Fruit fly (Drosophila melanogaster) Kc167 (cell line): ENCODE measurements around the gene mnd.

Source experiments
- Myc ChIP-seq: fragments of >200 bp; optimal IDR thresholded peaks from 2 replicates; lab custom pipeline; 2017; ENCODE audit warnings: missing external identifiers
- Sin3A ChIP-seq: fragments of >200 bp; optimal IDR thresholded peaks from 2 replicates; lab custom pipeline; 2018; ENCODE audit warnings: missing external identifiers
- h ChIP-seq: fragments of >200 bp; optimal IDR thresholded peaks from 3 replicates; lab custom pipeline; 2018; ENCODE audit warnings: missing external identifiers
- insv ChIP-seq: fragments of >200 bp; optimal IDR thresholded peaks from 3 replicates; lab custom pipeline; 2018; ENCODE audit warnings: missing external identifiers
- psq ChIP-seq: fragments of >200 bp; optimal IDR thresholded peaks from 2 replicates; lab custom pipeline; 2017; ENCODE audit warnings: missing external identifiers
- ttk ChIP-seq: sonication (Bioruptor generic); optimal IDR thresholded peaks from 2 replicates; lab custom pipeline; 2017; ENCODE audit warnings: missing external identifiers

The mnd gene

dm6 chr3L:14962729-14963128 is 22.2 kb upstream of the mnd start:
- no peak for TF ChIP-seq Myc (lab: Kevin White, UChicago)
- no peak for TF ChIP-seq ttk (lab: Kevin White, UChicago)
- TF ChIP-seq insv (lab: Kevin White, UChicago), result no peak
- no peak for TF ChIP-seq psq (lab: Kevin White, UChicago)
- TF ChIP-seq Sin3A (lab: Kevin White, UChicago), result no peak
- no peak for TF ChIP-seq h

DNA sequence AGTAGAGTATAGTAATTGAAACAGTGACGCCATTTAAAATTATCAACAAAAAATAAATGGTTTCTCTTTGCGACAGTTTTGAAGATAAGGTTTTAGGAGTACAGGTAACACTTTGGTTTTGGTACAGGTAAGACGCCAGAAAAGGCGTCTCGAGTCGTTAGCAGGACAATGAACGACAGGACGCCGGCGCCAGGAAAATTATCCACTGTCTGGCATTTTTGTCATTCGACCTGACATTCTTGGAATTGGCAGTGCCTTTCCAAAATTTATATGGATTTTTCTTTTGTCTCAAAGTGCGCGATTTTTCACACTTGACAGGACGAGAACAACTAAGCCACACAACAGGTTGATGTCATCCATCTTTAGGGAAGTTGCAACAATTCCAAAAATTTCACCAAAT is 20.0 kb upstream of the mnd start:
- no peak for TF ChIP-seq psq (lab: Kevin White, UChicago)
- no peak for TF ChIP-seq Myc (lab: Kevin White, UChicago)

DNA sequence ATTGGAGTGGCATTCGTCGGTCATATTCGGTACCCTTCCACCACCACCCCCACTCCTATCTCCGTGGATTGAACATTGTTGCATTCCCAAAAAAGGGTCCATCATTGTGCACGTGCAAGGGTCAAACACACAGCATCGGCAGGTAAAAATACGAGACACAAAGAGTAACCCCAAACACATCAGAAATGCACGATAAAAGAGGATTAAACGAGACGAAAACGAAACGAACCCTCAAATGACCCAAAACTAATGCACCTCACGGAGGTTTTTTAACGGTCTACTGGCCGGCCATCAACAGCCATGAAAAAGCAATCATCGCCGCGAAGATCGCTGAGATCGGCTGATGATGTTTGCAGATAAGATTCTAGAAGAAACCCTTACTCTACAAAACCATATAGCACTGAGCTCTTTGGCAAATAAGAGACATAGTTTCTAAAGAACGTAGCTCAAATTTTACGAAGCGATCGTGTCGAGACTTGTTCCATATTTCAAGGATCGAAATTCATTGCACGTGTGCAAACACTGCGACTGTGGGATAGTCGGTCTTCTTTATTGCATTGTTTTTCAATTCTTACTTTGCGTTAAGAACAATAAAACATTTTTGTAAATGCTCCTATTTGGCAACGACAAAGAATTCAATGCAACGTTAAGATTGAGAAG is 18.6 kb upstream of the mnd start:
- TF ChIP-seq insv (lab: Kevin White, UChicago) (no peak), ttk (lab: Kevin White, UChicago) (no peak), psq (lab: Kevin White, UChicago) (no peak), h (no peak), Myc (lab: Kevin White, UChicago) (no peak), Sin3A (lab: Kevin White, UChicago) (no peak)

dm6 chr3L:14967691-14968538 is 17.0 kb upstream of the mnd start:
- TF ChIP-seq psq (lab: Kevin White, UChicago) (no peak), Myc (lab: Kevin White, UChicago) (no peak), Sin3A (lab: Kevin White, UChicago) (no peak), insv (lab: Kevin White, UChicago) (no peak), h (no peak), ttk (lab: Kevin White, UChicago) (no peak)

DNA sequence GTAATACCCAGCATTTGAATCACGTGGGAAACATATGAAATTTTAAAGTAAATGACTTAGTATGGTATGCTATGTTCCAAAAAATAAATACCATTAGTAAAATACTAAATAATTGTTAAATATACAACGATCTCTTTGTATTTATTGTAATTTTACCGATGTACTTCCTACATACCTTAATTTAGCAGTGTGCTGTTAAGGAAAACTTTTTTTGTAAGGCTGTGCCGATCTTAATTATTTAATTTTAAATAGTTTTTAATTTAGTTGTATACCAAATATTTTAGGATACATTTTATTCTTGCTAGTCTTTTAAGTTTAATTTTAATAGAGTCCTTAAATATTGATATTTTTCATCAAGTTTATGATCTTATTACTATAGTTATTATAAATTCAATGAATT is 16.3 kb upstream of the mnd start:
- TF ChIP-seq ttk (lab: Kevin White, UChicago) (no peak), Sin3A (lab: Kevin White, UChicago) (no peak), insv (lab: Kevin White, UChicago) (no peak), h (no peak), psq (lab: Kevin White, UChicago) (no peak), Myc (lab: Kevin White, UChicago) (no peak)

- TF ChIP-seq psq (lab: Kevin White, UChicago) (no peak), Myc (lab: Kevin White, UChicago) (no peak), ttk (lab: Kevin White, UChicago) (no peak), h (no peak), insv (lab: Kevin White, UChicago) (no peak), Sin3A (lab: Kevin White, UChicago) (no peak)
Measured at dm6 chr3L:14969171-14969570, 15.7 kb upstream of the mnd start, which contains the start of gene Tom. TSS of gene Tom (plus strand) at chr3L:14969344.

DNA sequence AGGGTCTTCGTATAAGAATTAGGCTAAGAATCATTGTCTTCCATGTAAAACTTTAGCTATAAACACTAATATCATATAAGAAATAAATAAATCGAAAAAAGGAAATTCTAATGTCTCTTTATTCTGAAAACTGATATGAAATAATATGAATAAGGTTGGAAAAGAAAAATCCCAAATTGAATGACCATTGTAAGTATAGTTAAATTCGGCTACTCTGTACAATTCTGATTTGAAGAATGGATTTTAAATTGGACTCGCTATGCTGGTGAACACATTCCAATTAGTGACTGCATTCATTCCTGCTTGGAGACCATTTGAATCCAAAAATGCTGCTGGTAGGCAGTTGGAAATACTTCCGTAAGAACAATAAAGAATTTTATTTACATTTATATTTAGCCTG is 14.7 kb upstream of the mnd start:
- TF ChIP-seq psq (lab: Kevin White, UChicago) (no peak), insv (lab: Kevin White, UChicago) (no peak), ttk (lab: Kevin White, UChicago) (no peak), Sin3A (lab: Kevin White, UChicago) (no peak), h (no peak), Myc (lab: Kevin White, UChicago) (no peak)

DNA sequence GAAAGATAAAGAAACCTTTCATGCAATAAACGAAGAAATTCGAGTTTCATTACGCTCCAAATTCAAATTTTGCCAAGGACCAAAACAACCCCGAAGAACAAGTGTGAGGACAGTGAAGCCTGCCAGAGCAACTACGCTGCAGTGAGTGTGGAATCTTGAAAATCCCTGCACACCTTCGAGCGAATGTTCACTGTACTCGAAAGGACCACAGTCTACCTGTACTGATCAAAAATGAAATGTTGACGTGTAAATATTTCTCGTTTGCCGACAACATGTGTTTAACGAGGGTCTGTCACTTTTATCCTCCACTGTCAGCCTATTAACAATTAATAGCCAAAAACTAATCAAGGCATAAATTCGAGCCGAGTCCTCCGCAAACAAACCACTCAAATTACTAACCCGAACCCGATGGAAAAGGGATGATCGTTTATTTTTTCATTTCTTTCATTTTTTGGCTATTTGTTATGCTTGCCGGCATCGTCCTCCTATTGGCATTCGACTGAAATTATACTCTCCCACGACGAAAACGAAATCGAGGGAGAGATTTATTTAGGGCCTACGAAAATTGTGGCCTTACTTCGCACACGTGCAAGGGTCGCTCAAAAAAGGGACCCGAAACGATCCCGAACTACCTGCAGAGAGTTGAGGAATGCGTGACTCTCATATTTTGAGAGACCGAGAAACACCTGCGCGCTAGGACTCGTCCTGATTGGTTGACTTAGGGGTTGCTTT is 12.8 kb upstream of the mnd start:
- TF ChIP-seq psq (lab: Kevin White, UChicago), result no peak
- no peak for TF ChIP-seq h
- no peak for TF ChIP-seq Myc (lab: Kevin White, UChicago)
- no peak for TF ChIP-seq insv (lab: Kevin White, UChicago)
- no peak for TF ChIP-seq ttk (lab: Kevin White, UChicago)
- no peak for TF ChIP-seq Sin3A (lab: Kevin White, UChicago)

DNA sequence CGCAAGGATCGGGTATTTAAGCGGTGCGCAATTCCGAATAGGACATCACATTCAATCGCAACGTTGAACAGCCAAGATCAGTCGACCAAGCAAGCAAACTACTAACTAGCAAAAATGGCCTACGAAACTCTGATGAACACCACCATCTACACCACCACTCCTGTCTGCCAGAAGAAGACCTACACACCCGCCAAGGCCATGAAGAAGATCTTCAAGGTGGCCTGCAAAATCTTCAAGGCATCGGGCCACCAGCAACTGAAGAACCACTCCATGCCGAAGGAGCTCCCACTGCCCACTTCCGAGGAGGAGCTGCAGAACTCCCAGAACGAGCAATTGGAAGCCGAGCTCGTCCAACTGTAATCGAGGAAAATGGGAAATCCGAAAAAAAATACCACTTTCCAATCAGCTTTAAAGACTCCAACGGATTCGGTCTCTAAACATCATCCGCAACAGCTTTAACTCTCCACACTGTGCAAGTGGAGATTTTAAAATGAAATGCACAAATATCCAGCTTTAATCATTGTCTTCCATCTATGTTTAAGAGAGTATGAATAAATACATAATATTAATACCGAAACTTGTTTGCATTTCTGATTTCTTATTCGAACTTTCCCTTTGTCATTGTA is 12.2 kb upstream of the mnd start, which contains the start of gene Brd:
Gene Brd (plus strand): TSS at position 43 of the 626 bp plus-strand sequence.
- TF ChIP-seq psq (lab: Kevin White, UChicago) (no peak), Sin3A (lab: Kevin White, UChicago) (no peak), h (no peak), insv (lab: Kevin White, UChicago) (no peak), Myc (lab: Kevin White, UChicago) (no peak), ttk (lab: Kevin White, UChicago) (no peak)

DNA sequence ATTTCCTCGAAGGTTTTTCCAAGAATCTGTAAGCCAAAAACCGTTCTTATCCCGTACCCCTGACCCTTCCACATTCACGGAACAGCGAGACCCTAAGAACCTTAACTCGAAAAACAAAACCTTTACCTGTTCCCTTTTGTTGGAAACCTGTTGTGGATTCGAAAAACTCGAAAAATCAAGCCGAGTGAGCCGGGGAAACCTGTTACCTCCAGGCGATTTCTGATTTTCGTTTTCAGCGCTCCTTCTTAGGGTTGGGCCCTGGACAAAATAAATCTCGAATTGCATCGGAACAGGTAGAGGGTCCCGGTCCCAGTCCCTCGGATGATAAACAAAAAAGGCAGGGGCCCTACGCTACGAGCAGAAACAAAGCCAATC is 11.7 kb upstream of the mnd start:
- TF ChIP-seq psq (lab: Kevin White, UChicago) (no peak), h (no peak), Myc (lab: Kevin White, UChicago) (no peak), ttk (lab: Kevin White, UChicago) (no peak), Sin3A (lab: Kevin White, UChicago) (no peak), insv (lab: Kevin White, UChicago) (no peak)

- no peak for TF ChIP-seq Sin3A (lab: Kevin White, UChicago)
- TF ChIP-seq insv (lab: Kevin White, UChicago), result no peak
- no peak for TF ChIP-seq ttk (lab: Kevin White, UChicago)
- no peak for TF ChIP-seq h
- no peak for TF ChIP-seq psq (lab: Kevin White, UChicago)
Measured at dm6 chr3L:14974513-14974912, 10.4 kb upstream of the mnd start, which contains the start of gene Ocho. TSS of gene Ocho (plus strand) at chr3L:14974848.
